Worm (Caenorhabditis elegans): ENCODE measurements around the gene nhr-234.

ce11 chrII:12661930-12662329 lies 25.5 kb downstream of the nhr-234 start:
- TF ChIP-seq lin-40 (tag; optimal IDR thresholded peaks at IDR 0.05) (no peak), pha-4 (tag; optimal IDR thresholded peaks at IDR 0.05) (no peak), dpl-1 (GFP tag; optimal IDR thresholded peaks at IDR 0.05) (no peak)
